Worm (Caenorhabditis elegans) whole organism, early embryonic: ENCODE data around the gene C34F6.11.

Experiments used
- B0310.2 ChIP-seq: sonication (generic microtip); optimal IDR thresholded peaks from 2 replicates; lab custom pipeline; 2016; ENCODE audit warnings: mild to moderate bottlenecking, missing genetic modification characterization, missing compliant biosample characterization
- F13C5.2 ChIP-seq: sonication (generic microtip); optimal IDR thresholded peaks from 2 replicates; lab custom pipeline; 2017; ENCODE audit warnings: mild to moderate bottlenecking, missing genetic modification characterization, inconsistent platforms, missing compliant biosample characterization
- aly-1 ChIP-seq: sonication (generic microtip); optimal IDR thresholded peaks from 2 replicates; lab custom pipeline; 2016; ENCODE audit warnings: missing genetic modification characterization, missing compliant biosample characterization
- ama-1 ChIP-seq: fragments of 150-350 bp; optimal IDR thresholded peaks from 2 replicates; lab custom pipeline; 2014
- ceh-13 ChIP-seq: fragments of 200-800 bp; sonication (Bioruptor generic); optimal IDR thresholded peaks from 2 replicates; lab custom pipeline; 2018; ENCODE audit warnings: mild to moderate bottlenecking, missing genetic modification characterization, missing compliant biosample characterization
- ceh-36 ChIP-seq: sonication (generic microtip); optimal IDR thresholded peaks from 2 replicates; lab custom pipeline; 2016; ENCODE audit warnings: missing genetic modification characterization, inconsistent platforms, missing compliant biosample characterization
- ets-7 ChIP-seq: sonication (generic microtip); optimal IDR thresholded peaks from 2 replicates; lab custom pipeline; 2016; ENCODE audit warnings: missing genotype, missing genetic modification characterization, missing compliant biosample characterization
- flt-1 ChIP-seq: fragments of 200-800 bp; sonication (Bioruptor generic); IDR thresholded peaks from 2 replicates; pipeline ENCODE4 v1.3.6; 2022; ENCODE audit warnings: missing genetic modification characterization, missing compliant biosample characterization
- hmbx-1 ChIP-seq: sonication (generic microtip); optimal IDR thresholded peaks from 2 replicates; lab custom pipeline; 2016; ENCODE audit warnings: mild to moderate bottlenecking, missing genetic modification characterization, missing compliant biosample characterization
- hmg-4 ChIP-seq: fragments of 200-800 bp; sonication (Bioruptor generic); optimal IDR thresholded peaks from 2 replicates; lab custom pipeline; 2018; ENCODE audit warnings: mild to moderate bottlenecking, missing genetic modification characterization, missing compliant biosample characterization
- hnd-1 ChIP-seq: sonication (generic microtip); optimal IDR thresholded peaks from 2 replicates; lab custom pipeline; 2016; ENCODE audit warnings: missing genetic modification characterization, missing compliant biosample characterization
- pes-1 ChIP-seq: fragments of 200-800 bp; sonication (Bioruptor generic); IDR thresholded peaks from 2 replicates; pipeline ENCODE4 v1.3.6; 2022; ENCODE audit warnings: missing genetic modification reagents, missing genetic modification characterization, missing compliant biosample characterization
- scrt-1 ChIP-seq: fragments of 200-800 bp; sonication (Bioruptor generic); IDR thresholded peaks from 2 replicates; pipeline ENCODE4 v1.3.6; 2022; ENCODE audit warnings: missing genetic modification characterization, missing compliant biosample characterization
- sea-1 ChIP-seq: fragments of 200-800 bp; sonication (Bioruptor generic); conservative IDR thresholded peaks from 2 replicates; pipeline ENCODE4 v1.3.6; 2022; ENCODE audit warnings: missing genetic modification characterization, missing compliant biosample characterization
- tbx-11 ChIP-seq: fragments of 200-800 bp; sonication (Bioruptor generic); IDR thresholded peaks from 2 replicates; pipeline ENCODE4 v1.3.6; 2022; ENCODE audit warnings: missing genetic modification characterization, missing compliant biosample characterization
- tbx-37 ChIP-seq: fragments of 200-800 bp; sonication (Bioruptor generic); conservative IDR thresholded peaks from 2 replicates; pipeline ENCODE4 v1.3.6; 2022; ENCODE audit warnings: missing genetic modification reagents, missing genetic modification characterization, missing compliant biosample characterization
- tra-4 ChIP-seq: sonication (generic microtip); optimal IDR thresholded peaks from 2 replicates; lab custom pipeline; 2017; ENCODE audit warnings: missing genetic modification characterization, missing compliant biosample characterization

Gene C34F6.11

DNA sequence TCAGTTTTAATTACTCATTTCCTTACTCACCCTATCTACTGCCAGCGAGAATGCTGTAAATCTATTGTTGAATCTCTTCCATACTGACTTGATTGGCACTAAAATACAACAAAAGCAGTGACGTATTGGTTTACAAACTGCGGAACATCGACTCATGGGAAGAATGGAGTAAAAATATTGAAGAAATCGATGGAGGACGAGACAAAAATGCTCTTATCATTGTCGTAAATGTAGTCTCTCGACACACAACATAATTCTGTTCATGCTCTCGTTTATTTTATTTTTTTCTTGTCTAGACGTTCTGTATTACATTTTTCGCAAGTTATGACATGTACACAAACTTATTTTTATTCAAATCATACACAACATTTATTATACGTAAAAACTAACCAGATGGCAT lies at the start of gene C34F6.11:
Gene C34F6.11, minus strand, starts transcription at position 160 of the 400 bp plus-strand sequence.
- TF ChIP-seq ama-1 (lab: Kevin White, UChicago), result no peak
- TF ChIP-seq ets-7 (tag; lab: Kevin White, UChicago), result no peak
- TF ChIP-seq aly-1 (tag; lab: Kevin White, UChicago), result no peak
- TF ChIP-seq B0310.2 (tag; lab: Kevin White, UChicago), result no peak
- TF ChIP-seq pes-1 (GFP tag; lab: Robert Waterston, UW), result no peak
- TF ChIP-seq hmbx-1 (tag; lab: Kevin White, UChicago), result no peak
- no peak for TF ChIP-seq hmg-4 (GFP tag; lab: Kevin White, UChicago)
- no peak for TF ChIP-seq sea-1 (GFP tag; lab: Robert Waterston, UW)
- TF ChIP-seq tbx-11, result no peak
- TF ChIP-seq flt-1 (GFP tag; lab: Robert Waterston, UW), result no peak
- no peak for TF ChIP-seq ceh-13 (GFP tag; lab: Kevin White, UChicago)
- no peak for TF ChIP-seq hnd-1 (tag; lab: Kevin White, UChicago)
- TF ChIP-seq F13C5.2 (tag; lab: Kevin White, UChicago), result no peak
- TF ChIP-seq scrt-1 (GFP tag; lab: Robert Waterston, UW), result no peak
- TF ChIP-seq ceh-36 (tag; lab: Kevin White, UChicago), result no peak
- no peak for TF ChIP-seq tra-4 (tag; lab: Kevin White, UChicago)
- TF ChIP-seq tbx-37, result no peak

ce11 chrX:11252429-11252828 lies 48.7 kb upstream of the C34F6.11 start:
- TF ChIP-seq aly-1 (tag; lab: Kevin White, UChicago), result no peak
- peak; percentile 35 for TF ChIP-seq hmbx-1 (tag; lab: Kevin White, UChicago)
- peak; percentile 68; the same call in 1 of the 2 replicates for TF ChIP-seq sea-1 (GFP tag; lab: Robert Waterston, UW)
- peak; percentile 78 for TF ChIP-seq flt-1 (GFP tag; lab: Robert Waterston, UW)
- peak; percentile 68; the same call in 1 of the 2 replicates for TF ChIP-seq tbx-37
- peak; percentile 88 for TF ChIP-seq hmg-4 (GFP tag; lab: Kevin White, UChicago)
- TF ChIP-seq hnd-1 (tag; lab: Kevin White, UChicago), result peak; percentile 63
- peak; percentile 81 for TF ChIP-seq scrt-1 (GFP tag; lab: Robert Waterston, UW)
- TF ChIP-seq ets-7 (tag; lab: Kevin White, UChicago), result peak; percentile 36
- TF ChIP-seq tbx-11, result peak; percentile 86
- TF ChIP-seq ceh-36 (tag; lab: Kevin White, UChicago), result peak; percentile 78
- peak; percentile 38 for TF ChIP-seq tra-4 (tag; lab: Kevin White, UChicago)
- peak; percentile 66 for TF ChIP-seq ceh-13 (GFP tag; lab: Kevin White, UChicago)
- TF ChIP-seq F13C5.2 (tag; lab: Kevin White, UChicago), result peak; percentile 73
- no peak for TF ChIP-seq ama-1 (lab: Kevin White, UChicago)
- peak; percentile 85; the same call in 1 of the 2 replicates for TF ChIP-seq pes-1 (GFP tag; lab: Robert Waterston, UW)
- TF ChIP-seq B0310.2 (tag; lab: Kevin White, UChicago), result no peak

- TF ChIP-seq F13C5.2 (tag; lab: Kevin White, UChicago), result no peak
- TF ChIP-seq B0310.2 (tag; lab: Kevin White, UChicago), result no peak
- TF ChIP-seq sea-1 (GFP tag; lab: Robert Waterston, UW), result no peak
- no peak for TF ChIP-seq ceh-36 (tag; lab: Kevin White, UChicago)
- TF ChIP-seq tra-4 (tag; lab: Kevin White, UChicago), result no peak
- TF ChIP-seq ama-1 (lab: Kevin White, UChicago), result no peak
- TF ChIP-seq aly-1 (tag; lab: Kevin White, UChicago), result no peak
These were observed 48.2 kb upstream of the C34F6.11 start for ce11 chrX:11251928-11252327.

- TF ChIP-seq ceh-36 (tag; lab: Kevin White, UChicago) (no peak), aly-1 (tag; lab: Kevin White, UChicago) (no peak), scrt-1 (GFP tag; lab: Robert Waterston, UW) (no peak), B0310.2 (tag; lab: Kevin White, UChicago) (no peak), ets-7 (tag; lab: Kevin White, UChicago) (no peak), hmbx-1 (tag; lab: Kevin White, UChicago) (no peak), F13C5.2 (tag; lab: Kevin White, UChicago) (no peak), ceh-13 (GFP tag; lab: Kevin White, UChicago) (no peak), tbx-37 (no peak), flt-1 (GFP tag; lab: Robert Waterston, UW) (no peak)
These were observed 47.3 kb upstream of the C34F6.11 start for ce11 chrX:11250983-11251382.

ce11 chrX:11249392-11249791 lies 45.7 kb upstream of the C34F6.11 start:
- TF ChIP-seq flt-1 (GFP tag; lab: Robert Waterston, UW) (no peak), hmg-4 (GFP tag; lab: Kevin White, UChicago) (no peak), tra-4 (tag; lab: Kevin White, UChicago) (no peak), scrt-1 (GFP tag; lab: Robert Waterston, UW) (no peak), tbx-37 (no peak), sea-1 (GFP tag; lab: Robert Waterston, UW) (no peak)

ce11 chrX:11248083-11248482 lies 44.4 kb upstream of the C34F6.11 start:
- no peak for TF ChIP-seq B0310.2 (tag; lab: Kevin White, UChicago)
- peak; percentile 46 for TF ChIP-seq hmg-4 (GFP tag; lab: Kevin White, UChicago)
- no peak for TF ChIP-seq aly-1 (tag; lab: Kevin White, UChicago)

- TF ChIP-seq F13C5.2 (tag; lab: Kevin White, UChicago), result no peak
- TF ChIP-seq sea-1 (GFP tag; lab: Robert Waterston, UW), result no peak
- no peak for TF ChIP-seq hmbx-1 (tag; lab: Kevin White, UChicago)
- TF ChIP-seq pes-1 (GFP tag; lab: Robert Waterston, UW), result no peak
- no peak for TF ChIP-seq ama-1 (lab: Kevin White, UChicago)
- no peak for TF ChIP-seq tra-4 (tag; lab: Kevin White, UChicago)
- no peak for TF ChIP-seq scrt-1 (GFP tag; lab: Robert Waterston, UW)
- no peak for TF ChIP-seq ceh-36 (tag; lab: Kevin White, UChicago)
- TF ChIP-seq hmg-4 (GFP tag; lab: Kevin White, UChicago), result no peak
- TF ChIP-seq B0310.2 (tag; lab: Kevin White, UChicago), result no peak
- no peak for TF ChIP-seq flt-1 (GFP tag; lab: Robert Waterston, UW)
These were observed 41.3 kb upstream of the C34F6.11 start for ce11 chrX:11245056-11245455.
